Comparison of ENCODE assay signal across 2 worm cellular contexts in genomic region chrIV:7084632-7085160, ce11.
TF ChIP-seq lines count a peak whose summit lies in the region.

TSS of gene rps-4 (minus strand) at chrIV:7084682.

TF ChIP-seq in whole organism, L1 larva, 84 proteins besides CTCF, POLR2A, EP300 and RAD21 (continued from another document):
- TF ChIP-seq lin-15B (tag; optimal IDR thresholded peaks at IDR 0.05; lab: Kevin White, UChicago) (peak; percentile 98), efl-1 (optimal IDR thresholded peaks at IDR 0.05; lab: Kevin White, UChicago) (peak; percentile 88 to 91), efl-1 (GFP tag; optimal IDR thresholded peaks at IDR 0.05 in 1 of 2; lab: Kevin White, UChicago) (peak; percentile 83 to 97), unc-98 (GFP tag; IDR thresholded peaks at IDR 0.05; lab: Robert Waterston, UW) (peak; percentile 34; the same call in 1 of the 2 replicates), nhr-77 (tag; optimal IDR thresholded peaks at IDR 0.05; lab: Kevin White, UChicago) (peak; percentile 86), nhr-84 (tag; optimal IDR thresholded peaks at IDR 0.05; lab: Kevin White, UChicago) (no peak), ceh-8 (GFP tag; optimal IDR thresholded peaks at IDR 0.05; lab: Kevin White, UChicago) (peak; percentile 74), nhr-19 (GFP tag; conservative IDR thresholded peaks at IDR 0.05; lab: Robert Waterston, UW) (peak; percentile 94), egl-13 (tag; optimal IDR thresholded peaks at IDR 0.05; lab: Kevin White, UChicago) (peak; percentile 82), fkh-8 (tag; optimal IDR thresholded peaks at IDR 0.05; lab: Kevin White, UChicago) (peak; percentile 90), snpc-4 (tag; optimal IDR thresholded peaks at IDR 0.05; lab: Kevin White, UChicago) (peak; percentile 81), dsc-1 (tag; optimal IDR thresholded peaks at IDR 0.05; lab: Kevin White, UChicago) (peak; percentile 80), pax-3 (tag; optimal IDR thresholded peaks at IDR 0.05; lab: Kevin White, UChicago) (peak; percentile 68), xbp-1 (tag; optimal IDR thresholded peaks at IDR 0.05; lab: Kevin White, UChicago) (peak; percentile 92), nhr-90 (tag; optimal IDR thresholded peaks at IDR 0.05; lab: Kevin White, UChicago; ENCODE audit: poor library complexity) (peak; percentile 89), alr-1 (tag; optimal IDR thresholded peaks at IDR 0.05; lab: Kevin White, UChicago; ENCODE audit: borderline replicate concordance) (no peak), mep-1 (tag; optimal IDR thresholded peaks at IDR 0.05; lab: Kevin White, UChicago) (peak; percentile 96), mdl-1 (tag; optimal IDR thresholded peaks at IDR 0.05; lab: Kevin White, UChicago) (peak in 1 of 2 experiments; percentile 73), mef-2 (tag; optimal IDR thresholded peaks at IDR 0.05; lab: Kevin White, UChicago) (peak; percentile 51), tlp-1 (tag; optimal IDR thresholded peaks at IDR 0.05; lab: Kevin White, UChicago) (no peak), unc-62 (GFP tag; optimal IDR thresholded peaks at IDR 0.05; lab: Kevin White, UChicago) (no peak), elt-2 (tag; optimal IDR thresholded peaks at IDR 0.05; lab: Kevin White, UChicago) (peak; percentile 75), Y116A8C.19 (tag; optimal IDR thresholded peaks at IDR 0.05; lab: Kevin White, UChicago; ENCODE audit: borderline replicate concordance) (no peak)
TF ChIP-seq in whole organism, L1 larva: peak in this region for 60.

TF ChIP-seq in whole organism, young adult, 124 proteins besides CTCF, POLR2A, EP300 and RAD21 (continued from another document):
- TF ChIP-seq hmg-1.2 (GFP tag; IDR thresholded peaks at IDR 0.05; lab: Robert Waterston, UW) (peak; percentile 61), F37B4.10 (GFP tag; IDR thresholded peaks at IDR 0.05; lab: Robert Waterston, UW) (no peak), fkh-3 (tag; optimal IDR thresholded peaks at IDR 0.05; lab: Kevin White, UChicago) (no peak), hlh-26 (GFP tag; conservative IDR thresholded peaks at IDR 0.05; lab: Robert Waterston, UW) (no peak), gei-17 (GFP tag; optimal IDR thresholded peaks at IDR 0.05; lab: Kevin White, UChicago) (no peak), ceh-27 (GFP tag; optimal IDR thresholded peaks at IDR 0.05; lab: Kevin White, UChicago) (peak; percentile 70), nhr-80 (tag; optimal IDR thresholded peaks at IDR 0.05; lab: Kevin White, UChicago) (peak; percentile 62), T07F8.4 (tag; optimal IDR thresholded peaks at IDR 0.05; lab: Kevin White, UChicago) (no peak)
